Worm (Caenorhabditis elegans): ENCODE results near the gene F26A1.1.

DNA sequence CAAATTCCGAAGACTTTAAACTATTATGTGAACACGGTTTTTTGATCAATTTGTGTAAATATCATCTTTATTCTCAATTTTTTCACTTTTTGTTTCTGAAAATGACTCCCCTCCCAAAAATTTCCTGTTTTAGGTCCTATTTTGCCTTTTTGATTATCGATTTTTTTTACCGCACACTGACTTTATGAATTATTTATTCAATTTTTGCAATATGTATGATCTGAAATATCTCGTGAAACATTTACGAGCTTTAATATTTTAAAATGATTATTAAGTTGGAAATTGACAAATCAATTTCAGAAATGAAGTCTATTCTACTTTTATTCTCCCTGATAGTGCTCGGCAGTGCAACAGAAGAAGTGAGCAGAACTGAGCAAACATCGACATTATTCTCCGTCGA, 29.1 kb downstream of the F26A1.1 start, which contains the start of gene C35D10.1:
- no peak for TF ChIP-seq ceh-18 (tag; optimal IDR thresholded peaks at IDR 0.05)
- TF ChIP-seq ama-1 (optimal IDR thresholded peaks at IDR 0.05), result no peak
- no peak for TF ChIP-seq nfya-1 (tag; optimal IDR thresholded peaks at IDR 0.05)
- no peak for TF ChIP-seq ceh-34 (tag; optimal IDR thresholded peaks at IDR 0.05)
- no peak for TF ChIP-seq syd-9 (tag; optimal IDR thresholded peaks at IDR 0.05)
- TF ChIP-seq ets-4 (tag; optimal IDR thresholded peaks at IDR 0.05), result no peak
- TF ChIP-seq unc-55 (GFP tag; optimal IDR thresholded peaks at IDR 0.05), result no peak
- no peak for TF ChIP-seq hlh-8 (tag; optimal IDR thresholded peaks at IDR 0.05)
